Fruit fly (Drosophila melanogaster): Measurements from ENCODE around the gene Gdh.

Gdh gene

dm6 chr3R:23888273-23889220, 54.4 kb downstream of the Gdh start:
- TF ChIP-seq h (optimal IDR thresholded peaks at IDR 0.05): no peak
- no peak for TF ChIP-seq psq (optimal IDR thresholded peaks at IDR 0.05)
- no peak for TF ChIP-seq insv (optimal IDR thresholded peaks at IDR 0.05)
- no peak for TF ChIP-seq ttk (optimal IDR thresholded peaks at IDR 0.05)
- TF ChIP-seq Myc (optimal IDR thresholded peaks at IDR 0.05): no peak
- TF ChIP-seq Sin3A (optimal IDR thresholded peaks at IDR 0.05): no peak

- TF ChIP-seq insv (optimal IDR thresholded peaks at IDR 0.05) (no peak), h (optimal IDR thresholded peaks at IDR 0.05) (no peak), ttk (optimal IDR thresholded peaks at IDR 0.05) (no peak), psq (optimal IDR thresholded peaks at IDR 0.05) (no peak), Sin3A (optimal IDR thresholded peaks at IDR 0.05) (no peak), Myc (optimal IDR thresholded peaks at IDR 0.05) (no peak)
These were observed 55.3 kb downstream of the Gdh start for dm6 chr3R:23887572-23887971.

dm6 chr3R:23887096-23887421, 55.8 kb downstream of the Gdh start:
- TF ChIP-seq ttk (optimal IDR thresholded peaks at IDR 0.05): no peak
- TF ChIP-seq Myc (optimal IDR thresholded peaks at IDR 0.05): no peak
- TF ChIP-seq psq (optimal IDR thresholded peaks at IDR 0.05): no peak
- TF ChIP-seq insv (optimal IDR thresholded peaks at IDR 0.05): no peak
- TF ChIP-seq Sin3A (optimal IDR thresholded peaks at IDR 0.05): no peak
- no peak for TF ChIP-seq h (optimal IDR thresholded peaks at IDR 0.05)

dm6 chr3R:23886270-23887095, 56.4 kb downstream of the Gdh start:
- TF ChIP-seq Sin3A (optimal IDR thresholded peaks at IDR 0.05): no peak
- no peak for TF ChIP-seq Myc (optimal IDR thresholded peaks at IDR 0.05)
- no peak for TF ChIP-seq insv (optimal IDR thresholded peaks at IDR 0.05)
- no peak for TF ChIP-seq psq (optimal IDR thresholded peaks at IDR 0.05)
- no peak for TF ChIP-seq ttk (optimal IDR thresholded peaks at IDR 0.05)
- no peak for TF ChIP-seq h (optimal IDR thresholded peaks at IDR 0.05)

Measured in Kc167 (cell line).